Worm (Caenorhabditis elegans) whole organism, late embryonic: ENCODE measurements around the gene alg-1.

Experiments
- hlh-15 ChIP-seq: sonication (generic microtip); optimal IDR thresholded peaks from 2 replicates; lab custom pipeline; 2016; ENCODE audit warnings: missing genetic modification characterization, missing compliant biosample characterization
- sox-4 ChIP-seq: sonication (generic microtip); optimal IDR thresholded peaks from 2 replicates; lab custom pipeline; 2017; ENCODE audit warnings: mild to moderate bottlenecking, missing genetic modification characterization, inconsistent platforms, missing compliant biosample characterization
- tbx-2 ChIP-seq: sonication (generic microtip); optimal IDR thresholded peaks from 2 replicates; lab custom pipeline; 2016; ENCODE audit warnings: missing genetic modification characterization, missing compliant biosample characterization

ce11 chrX:13995803-13996388, 47.0 kb downstream of the alg-1 start, which contains the start of the genes C31E10.5 and C31E10.6:
- TF ChIP-seq sox-4 (tag; lab: Kevin White, UChicago) (no peak), hlh-15 (tag; lab: Kevin White, UChicago) (no peak), tbx-2 (tag; lab: Kevin White, UChicago) (peak; percentile 19)
